Worm (Caenorhabditis elegans): ENCODE results near the gene fubl-2.
"Not testable (repeated sequence)": the region's sequence is repeated elsewhere in the genome, so short reads cannot be mapped to it uniquely, and the experiment has no call there.

The fubl-2 gene

ce11 chrIII:7133559-7133958, 46.0 kb upstream of the fubl-2 start, which contains the start of the genes pot-1 and ggtb-1:
Gene pot-1, minus strand, starts transcription at chrIII:7133678.
Gene ggtb-1, plus strand, starts transcription at chrIII:7133766.
- TF ChIP-seq dpl-1 (GFP tag; optimal IDR thresholded peaks at IDR 0.05) (peak; percentile 58 to 79 (median 66)), nhr-77 (tag; optimal IDR thresholded peaks at IDR 0.05) (no peak), blmp-1 (tag; optimal IDR thresholded peaks at IDR 0.05) (peak; percentile 19), ceh-82 (tag; optimal IDR thresholded peaks at IDR 0.05) (peak in 1 of 3 experiments; percentile 4), tbx-2 (tag; optimal IDR thresholded peaks at IDR 0.05) (peak; percentile 9), ceh-8 (GFP tag; optimal IDR thresholded peaks at IDR 0.05) (no peak), lin-35 (GFP tag; optimal IDR thresholded peaks at IDR 0.05) (peak; percentile 18 to 74), pax-3 (tag; optimal IDR thresholded peaks at IDR 0.05) (no peak), efl-1 (optimal IDR thresholded peaks at IDR 0.05) (peak; percentile 2 to 67), efl-1 (GFP tag; optimal IDR thresholded peaks at IDR 0.05 in 1 of 2) (peak; percentile 75 to 97), skn-1 (tag; optimal IDR thresholded peaks at IDR 0.05) (peak; percentile 21), irx-1 (tag; optimal IDR thresholded peaks at IDR 0.05) (no peak), snu-23 (GFP tag; optimal IDR thresholded peaks at IDR 0.05) (peak; percentile 34), egl-27 (tag; optimal IDR thresholded peaks at IDR 0.05) (no peak), lsy-2 (tag; optimal IDR thresholded peaks at IDR 0.05) (peak in 1 of 2 experiments; percentile 62)

- TF ChIP-seq ceh-82, ztf-11, mef-2 (tag; optimal IDR thresholded peaks at IDR 0.05): not testable (repeated sequence)
Observed at ce11 chrIII:7128601-7129000, 41.1 kb upstream of the fubl-2 start, which contains the start of gene viro-2. Gene viro-2, plus strand, starts transcription at chrIII:7128901.

- no peak for TF ChIP-seq ztf-11 (tag; optimal IDR thresholded peaks at IDR 0.05)
- TF ChIP-seq ceh-8 (GFP tag; optimal IDR thresholded peaks at IDR 0.05) = no peak
- no peak for TF ChIP-seq nhr-19 (GFP tag; conservative IDR thresholded peaks at IDR 0.05)
- TF ChIP-seq lin-35 (GFP tag; optimal IDR thresholded peaks at IDR 0.05) = no peak
- no peak for TF ChIP-seq zag-1 (tag; optimal IDR thresholded peaks at IDR 0.05)
- TF ChIP-seq ceh-63 (GFP tag; optimal IDR thresholded peaks at IDR 0.05) = no peak
- TF ChIP-seq nhr-90 (tag; optimal IDR thresholded peaks at IDR 0.05; ENCODE audit: poor library complexity) = no peak
- no peak for TF ChIP-seq nhr-77 (tag; optimal IDR thresholded peaks at IDR 0.05)
- no peak for TF ChIP-seq lir-3 (tag; optimal IDR thresholded peaks at IDR 0.05; ENCODE audit: poor library complexity)
- TF ChIP-seq lin-39 (tag; optimal IDR thresholded peaks at IDR 0.05) = no peak
- TF ChIP-seq elt-3 (tag; optimal IDR thresholded peaks at IDR 0.05) = no peak
- TF ChIP-seq mef-2 (tag; optimal IDR thresholded peaks at IDR 0.05) = no peak
- TF ChIP-seq aha-1 (tag; optimal IDR thresholded peaks at IDR 0.05) = no peak
- TF ChIP-seq nhr-76 (tag; optimal IDR thresholded peaks at IDR 0.05) = no peak
Observed at ce11 chrIII:7124364-7124763, 36.8 kb upstream of the fubl-2 start, which contains the start of gene B0280.2. Gene B0280.2, plus strand, starts transcription at chrIII:7124664.

ce11 chrIII:7122860-7123259, 35.3 kb upstream of the fubl-2 start, which contains the start of the genes B0280.9 and rpia-1:
Gene B0280.9, minus strand, starts transcription at chrIII:7122895.
Gene rpia-1, plus strand, starts transcription at chrIII:7123128.
- TF ChIP-seq lin-14 (GFP tag; optimal IDR thresholded peaks at IDR 0.05) = peak; percentile 37
- no peak for TF ChIP-seq lin-13 (GFP tag; optimal IDR thresholded peaks at IDR 0.05)
- peak; percentile 36 to 62 for TF ChIP-seq efl-1 (optimal IDR thresholded peaks at IDR 0.05)
- peak; percentile 52 to 89 for TF ChIP-seq efl-1 (GFP tag; optimal IDR thresholded peaks at IDR 0.05 in 1 of 2)
- TF ChIP-seq ceh-82 (tag; optimal IDR thresholded peaks at IDR 0.05) = peak in 1 of 3 experiments; percentile 27
- TF ChIP-seq Y116A8C.19 (tag; optimal IDR thresholded peaks at IDR 0.05; ENCODE audit: borderline replicate concordance) = no peak
- TF ChIP-seq dpl-1 (GFP tag; optimal IDR thresholded peaks at IDR 0.05) = peak in 2 of 3 experiments; percentile 32 to 48
- TF ChIP-seq blmp-1 (tag; optimal IDR thresholded peaks at IDR 0.05) = peak; percentile 1
- TF ChIP-seq elt-2 (tag; optimal IDR thresholded peaks at IDR 0.05) = peak; percentile 47
- TF ChIP-seq hlh-17 (GFP tag; optimal IDR thresholded peaks at IDR 0.05; ENCODE audit: borderline replicate concordance) = no peak
- TF ChIP-seq nhr-19 (GFP tag; conservative IDR thresholded peaks at IDR 0.05) = peak; percentile 48; the same call in 1 of the 2 replicates
- no peak for TF ChIP-seq mef-2 (tag; optimal IDR thresholded peaks at IDR 0.05)
- no peak for TF ChIP-seq nhr-11 (tag; optimal IDR thresholded peaks at IDR 0.05)
- peak; percentile 43 for TF ChIP-seq snu-23 (GFP tag; optimal IDR thresholded peaks at IDR 0.05)
- TF ChIP-seq F16B12.6 (tag; optimal IDR thresholded peaks at IDR 0.05) = peak; percentile 90
- no peak for TF ChIP-seq pag-3 (tag; optimal IDR thresholded peaks at IDR 0.05; ENCODE audit: borderline replicate concordance, insufficient read depth)
- no peak for TF ChIP-seq lir-3 (tag; optimal IDR thresholded peaks at IDR 0.05; ENCODE audit: poor library complexity)
- TF ChIP-seq alr-1 (tag; optimal IDR thresholded peaks at IDR 0.05; ENCODE audit: borderline replicate concordance) = no peak
- TF ChIP-seq lin-35 (GFP tag; optimal IDR thresholded peaks at IDR 0.05) = peak; percentile 37 to 71
- no peak for TF ChIP-seq nhr-84 (tag; optimal IDR thresholded peaks at IDR 0.05)
- peak; percentile 10 for TF ChIP-seq rnt-1 (tag; optimal IDR thresholded peaks at IDR 0.05)
- peak; percentile 90 to 97 for TF ChIP-seq lsy-2 (tag; optimal IDR thresholded peaks at IDR 0.05)
- TF ChIP-seq C16A3.4 (tag; optimal IDR thresholded peaks at IDR 0.05) = peak; percentile 21
- TF ChIP-seq nhr-71 (tag; optimal IDR thresholded peaks at IDR 0.05) = peak; percentile 22
